Worm (Caenorhabditis elegans) whole organism, L3 larva: ENCODE measurements around the gene col-17.

ENCODE experiments used
- R02D3.7 ChIP-seq: fragments of 150-350 bp; optimal IDR thresholded peaks from 2 replicates; lab custom pipeline; 2014; ENCODE audit warnings: missing biosample characterization, missing genetic modification characterization
- aly-2 ChIP-seq: fragments of 150-350 bp; optimal IDR thresholded peaks from 2 replicates; lab custom pipeline; 2014; ENCODE audit warnings: missing biosample characterization, missing genetic modification characterization
- egl-27 ChIP-seq: sonication (generic microtip); optimal IDR thresholded peaks from 4 replicates; lab custom pipeline; 2017; ENCODE audit warnings: missing biosample characterization, missing genetic modification reagents, missing genetic modification characterization
- elt-1 ChIP-seq: fragments of 150-350 bp; optimal IDR thresholded peaks from 2 replicates; lab custom pipeline; 2014; ENCODE audit warnings: missing biosample characterization, missing genetic modification characterization
- fkh-10 ChIP-seq: sonication (generic microtip); optimal IDR thresholded peaks from 2 replicates; lab custom pipeline; 2017; ENCODE audit warnings: missing biosample characterization, missing genetic modification reagents, missing genetic modification characterization
- fos-1 ChIP-seq: fragments of 150-350 bp; optimal IDR thresholded peaks from 2 replicates; lab custom pipeline; 2014; ENCODE audit warnings: missing biosample characterization, missing genetic modification characterization
- jun-1 ChIP-seq: fragments of 150-350 bp; optimal IDR thresholded peaks from 2 replicates; lab custom pipeline; 2014; ENCODE audit warnings: missing biosample characterization, missing genetic modification reagents, missing genetic modification characterization
- mdl-1 ChIP-seq: fragments of 150-350 bp; optimal IDR thresholded peaks from 2 replicates; lab custom pipeline; 2014; ENCODE audit warnings: missing biosample characterization, missing genetic modification characterization
- nhr-237 ChIP-seq: fragments of 150-350 bp; optimal IDR thresholded peaks from 2 replicates; lab custom pipeline; 2014; ENCODE audit warnings: missing biosample characterization, missing genetic modification characterization
- pqm-1 ChIP-seq: fragments of 150-350 bp; optimal IDR thresholded peaks from 2 replicates; lab custom pipeline; 2017; ENCODE audit warnings: missing biosample characterization, missing genetic modification characterization, inconsistent platforms
- sea-2 ChIP-seq: fragments of 150-350 bp; sonication (generic microtip); optimal IDR thresholded peaks from 4 replicates; lab custom pipeline; 2014; ENCODE audit warnings: missing biosample characterization, missing genetic modification reagents, missing genetic modification characterization
- skn-1 ChIP-seq: fragments of 150-350 bp; optimal IDR thresholded peaks from 2 replicates; lab custom pipeline; 2014; ENCODE audit warnings: missing biosample characterization, missing genetic modification characterization

DNA sequence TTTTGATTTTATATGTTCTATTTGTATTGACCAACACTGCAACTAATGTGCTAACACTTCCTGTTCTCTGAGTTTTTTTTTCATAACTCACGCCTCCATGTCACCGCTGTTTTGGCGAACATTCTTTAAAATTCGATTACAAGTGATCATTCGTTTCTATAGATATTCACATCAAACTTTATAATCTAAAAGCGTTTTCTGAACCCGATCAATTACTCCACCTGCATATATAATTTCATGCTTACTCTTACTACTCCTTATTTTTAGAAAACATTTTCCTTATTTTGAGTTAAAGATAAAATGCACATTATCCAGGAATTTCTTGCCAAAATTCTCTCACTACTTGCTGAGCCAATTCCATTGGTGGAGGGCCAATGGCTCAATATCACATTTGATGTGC lies 18.6 kb upstream of the col-17 start, which contains the start of gene R05F9.7:
- TF ChIP-seq pqm-1 (tag; lab: Kevin White, UChicago): no peak
- TF ChIP-seq skn-1 (tag; lab: Kevin White, UChicago): no peak
- TF ChIP-seq egl-27 (tag; lab: Kevin White, UChicago): no peak
- no peak for TF ChIP-seq fos-1
- TF ChIP-seq elt-1 (tag; lab: Kevin White, UChicago): no peak
- no peak for TF ChIP-seq fkh-10 (GFP tag; lab: Kevin White, UChicago)
- TF ChIP-seq jun-1 (tag; lab: Kevin White, UChicago): no peak
- TF ChIP-seq R02D3.7 (tag; lab: Kevin White, UChicago): no peak
- TF ChIP-seq aly-2: no peak
- no peak for TF ChIP-seq mdl-1 (tag; lab: Kevin White, UChicago)
- no peak for TF ChIP-seq nhr-237 (tag; lab: Kevin White, UChicago)
- TF ChIP-seq sea-2 (GFP tag; lab: Kevin White, UChicago): no peak
